Worm (Caenorhabditis elegans) whole organism, L2 larva: ENCODE measurements around the gene sax-2.

Experiments used
- R02D3.7 ChIP-seq: fragments of 150-350 bp; optimal IDR thresholded peaks from 2 replicates; lab custom pipeline; 2014; ENCODE audit warnings: missing biosample characterization, missing genetic modification characterization
- ZK546.5 ChIP-seq: sonication (generic microtip); optimal IDR thresholded peaks from 2 replicates; lab custom pipeline; 2017; ENCODE audit warnings: missing biosample characterization, missing genetic modification characterization
- aly-2 ChIP-seq: fragments of 150-350 bp; optimal IDR thresholded peaks from 2 replicates; lab custom pipeline; 2014; ENCODE audit warnings: missing biosample characterization, missing genetic modification characterization
- ceh-82 ChIP-seq: fragments of 150-350 bp; optimal IDR thresholded peaks from 2 replicates; lab custom pipeline; 2014; ENCODE audit warnings: missing biosample characterization, missing genetic modification characterization
- lin-13 ChIP-seq: fragments of 150-350 bp; optimal IDR thresholded peaks from 2 replicates; lab custom pipeline; 2014; ENCODE audit warnings: missing biosample characterization, missing genetic modification reagents, missing genetic modification characterization
- lin-39 ChIP-seq: fragments of 150-350 bp; optimal IDR thresholded peaks from 2 replicates; lab custom pipeline; 2014; ENCODE audit warnings: missing biosample characterization, missing genetic modification reagents, missing genetic modification characterization
- lsy-2 ChIP-seq, 2 experiments: fragments of 150-350 bp in 1 of 2; sonication (generic microtip) in 1 of 2; optimal IDR thresholded peaks; 2 replicates each; lab custom pipeline; 2014 to 2017; ENCODE audit warnings: missing biosample characterization in 2 of 2, missing genetic modification characterization in 2 of 2
- mbf-1 ChIP-seq: sonication (generic microtip); optimal IDR thresholded peaks from 2 replicates; lab custom pipeline; 2017; ENCODE audit warnings: missing biosample characterization, missing genetic modification characterization
- nhr-11 ChIP-seq: fragments of 150-350 bp; optimal IDR thresholded peaks from 2 replicates; lab custom pipeline; 2014; ENCODE audit warnings: missing biosample characterization, missing genetic modification characterization
- nhr-23 ChIP-seq: fragments of 150-350 bp; optimal IDR thresholded peaks from 2 replicates; lab custom pipeline; 2014; ENCODE audit warnings: missing biosample characterization, missing genetic modification reagents, missing genetic modification characterization
- nhr-25 ChIP-seq: fragments of 150-350 bp; sonication (generic microtip); optimal IDR thresholded peaks from 3 replicates; lab custom pipeline; 2014; ENCODE audit warnings: missing biosample characterization, missing genetic modification characterization
- ztf-4 ChIP-seq: fragments of 150-350 bp; optimal IDR thresholded peaks from 2 replicates; lab custom pipeline; 2014; ENCODE audit warnings: missing biosample characterization, missing genetic modification characterization

ce11 chrIII:5158674-5159073 lies 49.2 kb downstream of the sax-2 start, which contains the start of gene oxy-4:
- TF ChIP-seq nhr-11 (tag; lab: Kevin White, UChicago) (no peak), aly-2 (tag; lab: Kevin White, UChicago) (no peak), lin-13 (no peak), R02D3.7 (tag; lab: Kevin White, UChicago) (no peak), ceh-82 (tag; lab: Kevin White, UChicago) (no peak), mbf-1 (tag; lab: Kevin White, UChicago) (no peak), nhr-23 (no peak), lsy-2 (tag; optimal IDR thresholded peaks at IDR 0.05; lab: Kevin White, UChicago) (no peak), lin-39 (no peak), ZK546.5 (no peak), nhr-25 (no peak), ztf-4 (no peak)
